Fruit fly (Drosophila melanogaster) whole organism, prepupa: ENCODE measurements around the gene Gnpnat.

Experiments used
- Blimp-1 ChIP-seq: fragments of 200-800 bp; sonication (Bioruptor generic); optimal IDR thresholded peaks from 3 replicates; lab custom pipeline; 2017; ENCODE audit warnings: missing biosample characterization, missing genetic modification characterization, mild to moderate bottlenecking, moderate library complexity, missing genetic modification reagents
- CG10631 ChIP-seq: fragments of 200-800 bp; sonication (Bioruptor generic); optimal IDR thresholded peaks from 2 replicates; lab custom pipeline; 2016; ENCODE audit warnings: missing biosample characterization, missing genetic modification characterization
- CG11294 ChIP-seq: fragments of 200-800 bp; sonication (Bioruptor generic); IDR thresholded peaks from 2 replicates; pipeline ENCODE4 v1.3.6; 2022; ENCODE audit warnings: missing biosample characterization, missing genetic modification characterization
- CG11762 ChIP-seq: fragments of 200-800 bp; sonication (Bioruptor generic); optimal IDR thresholded peaks from 3 replicates; lab custom pipeline; 2016; ENCODE audit warnings: missing biosample characterization, missing genetic modification characterization; ENCODE audit not compliant: insufficient read depth
- CG15336 ChIP-seq: fragments of 200-800 bp; sonication (Bioruptor generic); IDR thresholded peaks from 2 replicates; pipeline ENCODE4 v1.3.6; 2022; ENCODE audit warnings: missing biosample characterization, missing genetic modification characterization
- CG1621 ChIP-seq: fragments of 200-800 bp; sonication (Bioruptor generic); optimal IDR thresholded peaks from 3 replicates; lab custom pipeline; 2018; ENCODE audit warnings: missing biosample characterization, mild to moderate bottlenecking, missing genetic modification characterization
- CG16779 ChIP-seq: fragments of 200-800 bp; sonication (Bioruptor generic); optimal IDR thresholded peaks from 3 replicates; lab custom pipeline; 2017; ENCODE audit warnings: missing biosample characterization, mild to moderate bottlenecking, missing genetic modification characterization
- CG31627 ChIP-seq: fragments of 200-800 bp; sonication (Bioruptor generic); optimal IDR thresholded peaks from 3 replicates; lab custom pipeline; 2016; ENCODE audit warnings: missing biosample characterization, missing genetic modification characterization
- CG34406 ChIP-seq: fragments of 200-800 bp; sonication (Bioruptor generic); optimal IDR thresholded peaks from 3 replicates; lab custom pipeline; 2016; ENCODE audit warnings: missing biosample characterization, missing genetic modification characterization
- CG3919 ChIP-seq: fragments of 200-800 bp; sonication (Bioruptor generic); optimal IDR thresholded peaks from 3 replicates; lab custom pipeline; 2016; ENCODE audit warnings: missing biosample characterization, missing genetic modification characterization
- CG4318 ChIP-seq: fragments of 200-800 bp; sonication (Bioruptor generic); optimal IDR thresholded peaks from 3 replicates; lab custom pipeline; 2017; ENCODE audit warnings: missing biosample characterization, mild to moderate bottlenecking, missing genetic modification characterization
- CG6792 ChIP-seq: fragments of 200-800 bp; sonication (Bioruptor generic); optimal IDR thresholded peaks from 3 replicates; lab custom pipeline; 2016; ENCODE audit warnings: missing biosample characterization, missing genetic modification characterization
- CG6808 ChIP-seq: fragments of 200-800 bp; sonication (Bioruptor generic); optimal IDR thresholded peaks from 3 replicates; lab custom pipeline; 2017; ENCODE audit warnings: missing biosample characterization, missing genetic modification characterization, mild to moderate bottlenecking, moderate library complexity, missing genetic modification reagents
- CG6854 ChIP-seq: fragments of 200-800 bp; sonication (Bioruptor generic); optimal IDR thresholded peaks from 2 replicates; lab custom pipeline; 2017; ENCODE audit warnings: missing biosample characterization, mild to moderate bottlenecking, missing genetic modification characterization
- CG8319 ChIP-seq: fragments of 200-800 bp; sonication (Bioruptor generic); optimal IDR thresholded peaks from 3 replicates; lab custom pipeline; 2016; ENCODE audit warnings: missing biosample characterization, missing genetic modification characterization
- CG8632 ChIP-seq: fragments of 200-800 bp; sonication (Bioruptor generic); optimal IDR thresholded peaks from 3 replicates; lab custom pipeline; 2016; ENCODE audit warnings: missing biosample characterization, missing genetic modification characterization
- Eip75B ChIP-seq: fragments of 200-800 bp; sonication (Bioruptor generic); optimal IDR thresholded peaks from 3 replicates; lab custom pipeline; 2016; ENCODE audit warnings: missing biosample characterization, missing genetic modification characterization
- Eip78C ChIP-seq: fragments of 200-800 bp; sonication (Bioruptor generic); peaks from one replicate; lab custom pipeline; 2016; ENCODE audit warnings: missing biosample characterization, missing genetic modification characterization
- Eip93F ChIP-seq: fragments of 200-800 bp; sonication (Bioruptor generic); optimal IDR thresholded peaks from 2 replicates; lab custom pipeline; 2016; ENCODE audit warnings: missing biosample characterization, mild to moderate bottlenecking, missing genetic modification characterization
- Ets96B ChIP-seq: fragments of 200-800 bp; optimal IDR thresholded peaks from 2 replicates; lab custom pipeline; 2019; ENCODE audit warnings: missing biosample characterization, mild to moderate bottlenecking, missing genetic modification characterization, moderate library complexity
- Gug ChIP-seq: fragments of 200-800 bp; sonication (Bioruptor generic); IDR thresholded peaks from 2 replicates; pipeline ENCODE4 v1.3.6; 2022; ENCODE audit warnings: missing biosample characterization, missing genetic modification characterization
- Hr38 ChIP-seq: sonication (Bioruptor generic); optimal IDR thresholded peaks from 2 replicates; lab custom pipeline; 2016; ENCODE audit warnings: missing biosample characterization, missing genetic modification characterization
- Hr39 ChIP-seq: fragments of 200-800 bp; sonication (Bioruptor generic); optimal IDR thresholded peaks from 2 replicates; lab custom pipeline; 2016; ENCODE audit warnings: missing biosample characterization, missing genetic modification characterization
- Hr4 ChIP-seq: fragments of 200-800 bp; sonication (Bioruptor generic); optimal IDR thresholded peaks from 3 replicates; lab custom pipeline; 2016; ENCODE audit warnings: missing biosample characterization, missing genetic modification characterization
- Lpt ChIP-seq: fragments of 200-800 bp; sonication (Bioruptor generic); optimal IDR thresholded peaks from 3 replicates; lab custom pipeline; 2016; ENCODE audit warnings: missing biosample characterization, missing genetic modification characterization
- Sox102F ChIP-seq: fragments of 200-800 bp; sonication (Bioruptor generic); optimal IDR thresholded peaks from 2 replicates; lab custom pipeline; 2016; ENCODE audit warnings: missing biosample characterization, mild to moderate bottlenecking, missing genetic modification characterization
- Sox14 ChIP-seq: fragments of 200-800 bp; sonication (Bioruptor generic); optimal IDR thresholded peaks from 3 replicates; lab custom pipeline; 2016; ENCODE audit warnings: missing biosample characterization, missing genetic modification characterization
- achi ChIP-seq: fragments of 200-800 bp; sonication (Bioruptor generic); optimal IDR thresholded peaks from 3 replicates; lab custom pipeline; 2016; ENCODE audit warnings: missing biosample characterization, missing genetic modification characterization
- acj6 ChIP-seq: fragments of 200-800 bp; sonication (Bioruptor generic); optimal IDR thresholded peaks from 3 replicates; lab custom pipeline; 2016; ENCODE audit warnings: missing biosample characterization, missing genetic modification characterization
- cyc ChIP-seq: fragments of 200-800 bp; sonication (Bioruptor generic); optimal IDR thresholded peaks from 3 replicates; lab custom pipeline; 2016; ENCODE audit warnings: missing biosample characterization, missing genetic modification characterization
- dac ChIP-seq: fragments of 200-800 bp; sonication (Bioruptor generic); optimal IDR thresholded peaks from 2 replicates; lab custom pipeline; 2017; ENCODE audit warnings: missing biosample characterization, mild to moderate bottlenecking, missing genetic modification characterization
- dsx ChIP-seq: fragments of 200-800 bp; optimal IDR thresholded peaks from 3 replicates; lab custom pipeline; 2019; ENCODE audit warnings: missing biosample characterization, mild to moderate bottlenecking, missing genetic modification characterization, moderate library complexity; ENCODE audit not compliant: poor library complexity, severe bottlenecking
- fd59A ChIP-seq: fragments of 200-800 bp; sonication (Bioruptor generic); optimal IDR thresholded peaks from 2 replicates; lab custom pipeline; 2017; ENCODE audit warnings: missing biosample characterization, mild to moderate bottlenecking, missing genetic modification characterization, missing genetic modification reagents
- fkh ChIP-seq: fragments of 200-800 bp; sonication (Bioruptor generic); optimal IDR thresholded peaks from 3 replicates; lab custom pipeline; 2017; ENCODE audit warnings: missing biosample characterization, mild to moderate bottlenecking, missing genetic modification characterization, moderate library complexity
- lz ChIP-seq: fragments of 200-800 bp; sonication (Bioruptor generic); optimal IDR thresholded peaks from 3 replicates; lab custom pipeline; 2016; ENCODE audit warnings: missing biosample characterization, missing genetic modification characterization
- net ChIP-seq: fragments of 200-800 bp; sonication (Bioruptor generic); optimal IDR thresholded peaks from 3 replicates; lab custom pipeline; 2016; ENCODE audit warnings: missing biosample characterization, missing genetic modification characterization
- spab ChIP-seq: fragments of 200-800 bp; sonication (Bioruptor generic); optimal IDR thresholded peaks from 2 replicates; lab custom pipeline; 2017; ENCODE audit warnings: missing biosample characterization, mild to moderate bottlenecking, missing genetic modification characterization, missing genetic modification reagents
- ss ChIP-seq, 2 experiments: fragments of 200-800 bp; sonication (Bioruptor generic); optimal IDR thresholded peaks; 2 replicates in 1 of 2; 3 replicates in 1 of 2; lab custom pipeline; 2017 to 2018; ENCODE audit warnings: mild to moderate bottlenecking in 2 of 2, missing biosample characterization in 2 of 2, missing genetic modification characterization in 2 of 2, moderate library complexity in 1 of 2
- svp ChIP-seq: fragments of 200-800 bp; sonication (Bioruptor generic); peaks from one replicate; lab custom pipeline; 2016; ENCODE audit warnings: missing biosample characterization, missing genetic modification characterization
- topi ChIP-seq: fragments of 200-800 bp; sonication (Bioruptor generic); optimal IDR thresholded peaks from 3 replicates; lab custom pipeline; 2016; ENCODE audit warnings: missing biosample characterization, missing genetic modification characterization
- vri ChIP-seq: fragments of 200-800 bp; sonication (Bioruptor generic); optimal IDR thresholded peaks from 3 replicates; lab custom pipeline; 2016; ENCODE audit warnings: missing biosample characterization, mild to moderate bottlenecking, missing genetic modification characterization

Gnpnat gene

dm6 chr3R:29723048-29723656, 14.9 kb upstream of the Gnpnat start, which contains the start of gene Pcd (continued):
- TF ChIP-seq vri (GFP tag; lab: Kevin White, UChicago), result no peak
- TF ChIP-seq cyc (GFP tag; lab: Kevin White, UChicago), result no peak
- no peak for TF ChIP-seq Gug
- TF ChIP-seq CG11762 (GFP tag; lab: Kevin White, UChicago), result no peak
- no peak for TF ChIP-seq fd59A (GFP tag; lab: Kevin White, UChicago)
- 0 out of 2 replicates have a peak, but pooled peaks have one; percentile 29 for TF ChIP-seq CG15336 (GFP tag; lab: Robert Waterston, UW)
- no peak for TF ChIP-seq net (GFP tag; lab: Kevin White, UChicago)
- TF ChIP-seq CG31627, result no peak
- no peak for TF ChIP-seq Sox102F
- TF ChIP-seq Ets96B, result no peak
- TF ChIP-seq dsx (GFP tag; lab: Kevin White, UChicago), result peak; percentile 47
- TF ChIP-seq svp (GFP tag; lab: Kevin White, UChicago), result peak; percentile 87
- TF ChIP-seq ss (GFP tag; optimal IDR thresholded peaks at IDR 0.05; lab: Kevin White, UChicago), result peak in 1 of 2 experiments; percentile 25
- no peak for TF ChIP-seq CG6808 (GFP tag; lab: Kevin White, UChicago)
- TF ChIP-seq CG3919 (GFP tag; lab: Kevin White, UChicago), result no peak
- no peak for TF ChIP-seq CG11294 (GFP tag; lab: Robert Waterston, UW)
- TF ChIP-seq CG34406 (GFP tag; lab: Kevin White, UChicago), result no peak
- no peak for TF ChIP-seq Hr39 (GFP tag; lab: Kevin White, UChicago)
- peak; percentile 2 for TF ChIP-seq Eip75B (GFP tag; lab: Kevin White, UChicago)
- TF ChIP-seq CG8632 (GFP tag; lab: Kevin White, UChicago), result no peak
- TF ChIP-seq Eip93F (GFP tag; lab: Kevin White, UChicago), result no peak
- no peak for TF ChIP-seq Hr4 (GFP tag; lab: Kevin White, UChicago)
- no peak for TF ChIP-seq Sox14 (GFP tag; lab: Kevin White, UChicago)
- no peak for TF ChIP-seq Lpt (GFP tag; lab: Kevin White, UChicago)
- TF ChIP-seq CG8319 (GFP tag; lab: Kevin White, UChicago), result no peak
- TF ChIP-seq spab (GFP tag; lab: Kevin White, UChicago), result no peak
- TF ChIP-seq CG6854 (GFP tag; lab: Kevin White, UChicago), result peak; percentile 67
- TF ChIP-seq dac (GFP tag; lab: Kevin White, UChicago), result no peak
- TF ChIP-seq, all 60 proteins: peak for 10

dm6 chr3R:29724745-29725144, 13.3 kb upstream of the Gnpnat start, which contains the start of the genes Naa40 and CG18731:
Naa40 (minus strand) TSS chr3R:29724950.
CG18731 (plus strand) TSS chr3R:29725027.
- TF ChIP-seq Hr39 (GFP tag; lab: Kevin White, UChicago), result no peak
- peak; percentile 90 for TF ChIP-seq fkh (GFP tag; lab: Kevin White, UChicago)

dm6 chr3R:29725577-29726240, 12.4 kb upstream of the Gnpnat start, which contains the start of gene Kul:
Kul (plus strand) TSS chr3R:29725830.
- TF ChIP-seq dsx (GFP tag; lab: Kevin White, UChicago) (no peak), net (GFP tag; lab: Kevin White, UChicago) (peak; percentile 55), fd59A (GFP tag; lab: Kevin White, UChicago) (no peak), Sox102F (no peak), acj6 (no peak), Blimp-1 (no peak), Ets96B (no peak), CG31627 (peak; percentile 24), Hr4 (GFP tag; lab: Kevin White, UChicago) (no peak), CG6792 (GFP tag; lab: Kevin White, UChicago) (no peak), CG1621 (tag; lab: Kevin White, UChicago) (peak; percentile 69), Hr39 (GFP tag; lab: Kevin White, UChicago) (no peak), Hr38 (GFP tag; lab: Kevin White, UChicago) (no peak), CG10631 (GFP tag; lab: Kevin White, UChicago) (no peak), topi (GFP tag; lab: Kevin White, UChicago) (no peak), Sox14 (GFP tag; lab: Kevin White, UChicago) (peak; percentile 27), Eip78C (GFP tag; lab: Kevin White, UChicago) (no peak), CG4318 (GFP tag; lab: Kevin White, UChicago) (no peak), dac (GFP tag; lab: Kevin White, UChicago) (peak; percentile 41), Lpt (GFP tag; lab: Kevin White, UChicago) (peak; percentile 9), CG16779 (peak; percentile 46), ss (GFP tag; optimal IDR thresholded peaks at IDR 0.05; lab: Kevin White, UChicago) (peak; percentile 62 to 76), vri (GFP tag; lab: Kevin White, UChicago) (no peak), Eip75B (GFP tag; lab: Kevin White, UChicago) (no peak), CG3919 (GFP tag; lab: Kevin White, UChicago) (peak; percentile 30), achi (peak; percentile 34), lz (GFP tag; lab: Kevin White, UChicago) (peak; percentile 27), fkh (GFP tag; lab: Kevin White, UChicago) (no peak), cyc (GFP tag; lab: Kevin White, UChicago) (peak; percentile 26), Gug (peak; percentile 15; the same call in 1 of the 2 replicates), CG8319 (GFP tag; lab: Kevin White, UChicago) (peak; percentile 24)
